Worm (Caenorhabditis elegans): ENCODE measurements around the gene B0395.3.

ce11 chrX:16030506-16030905 is 9.6 kb downstream of the B0395.3 start, which contains the start of gene mboa-1:
- TF ChIP-seq snpc-4 (tag; optimal IDR thresholded peaks at IDR 0.05) (no peak), ZK546.5 (tag; optimal IDR thresholded peaks at IDR 0.05) (no peak), ceh-28 (tag; optimal IDR thresholded peaks at IDR 0.05) (no peak), mml-1 (tag; optimal IDR thresholded peaks at IDR 0.05) (no peak), pqm-1 (tag; optimal IDR thresholded peaks at IDR 0.05) (no peak), ceh-82 (tag; optimal IDR thresholded peaks at IDR 0.05) (no peak), sea-2 (GFP tag; optimal IDR thresholded peaks at IDR 0.05) (no peak), R02D3.7 (tag; optimal IDR thresholded peaks at IDR 0.05) (no peak), aly-2 (tag; optimal IDR thresholded peaks at IDR 0.05) (no peak), lsy-12 (tag; optimal IDR thresholded peaks at IDR 0.05) (no peak)

All from whole organism, L3 larva.